Fruit fly (Drosophila melanogaster) whole organism, adult: ENCODE results near the gene CG5043.
A peak's percentile ranks its signal among the peaks of the same experiment; 100 is the strongest.

Source experiments
- CG11617 ChIP-seq: fragments of 200-800 bp; sonication (Bioruptor generic); optimal IDR thresholded peaks from 2 replicates; lab custom pipeline; 2017; ENCODE audit warnings: mild to moderate bottlenecking, missing biosample characterization, missing genetic modification reagents, missing genetic modification characterization
- CG12768 ChIP-seq: fragments of 200-800 bp; sonication (Bioruptor generic); optimal IDR thresholded peaks from 2 replicates; lab custom pipeline; 2017; ENCODE audit warnings: missing biosample characterization, missing genetic modification characterization, mild to moderate bottlenecking, moderate library complexity, missing genetic modification reagents
- CG14711 ChIP-seq: fragments of 200-800 bp; sonication (Bioruptor generic); optimal IDR thresholded peaks from 2 replicates; lab custom pipeline; 2018; ENCODE audit warnings: missing biosample characterization, mild to moderate bottlenecking, missing genetic modification characterization, moderate library complexity
- CG1620 ChIP-seq: fragments of 200-800 bp; sonication (Bioruptor generic); optimal IDR thresholded peaks from 2 replicates; lab custom pipeline; 2016; ENCODE audit warnings: missing biosample characterization, missing genetic modification characterization
- CG33017 ChIP-seq: fragments of 200-800 bp; sonication (Bioruptor generic); optimal IDR thresholded peaks from 2 replicates; lab custom pipeline; 2018; ENCODE audit warnings: missing biosample characterization, mild to moderate bottlenecking, missing genetic modification characterization, moderate library complexity
- CG5204 ChIP-seq: fragments of 200-800 bp; sonication (Bioruptor generic); optimal IDR thresholded peaks from 2 replicates; lab custom pipeline; 2016; ENCODE audit warnings: missing biosample characterization, missing genetic modification characterization
- CG7045 ChIP-seq: fragments of 200-800 bp; sonication (Bioruptor generic); optimal IDR thresholded peaks from 2 replicates; lab custom pipeline; 2017; ENCODE audit warnings: missing biosample characterization, mild to moderate bottlenecking, missing genetic modification characterization
- CG7101 ChIP-seq: fragments of 200-800 bp; sonication (Bioruptor generic); optimal IDR thresholded peaks from 2 replicates; lab custom pipeline; 2018; ENCODE audit warnings: missing biosample characterization, mild to moderate bottlenecking, missing genetic modification characterization, moderate library complexity
- Clk ChIP-seq: fragments of 200-800 bp; sonication (Bioruptor generic); optimal IDR thresholded peaks from 2 replicates; lab custom pipeline; 2017; ENCODE audit warnings: missing biosample characterization, missing genetic modification characterization
- Crg-1 ChIP-seq: fragments of 200-800 bp; sonication (Bioruptor generic); optimal IDR thresholded peaks from 2 replicates; lab custom pipeline; 2016; ENCODE audit warnings: missing biosample characterization, missing genetic modification characterization
- Hr96 ChIP-seq: fragments of 200-800 bp; sonication (Bioruptor generic); optimal IDR thresholded peaks from 2 replicates; lab custom pipeline; 2016; ENCODE audit warnings: missing biosample characterization, missing genetic modification characterization
- Mnt ChIP-seq: fragments of 200-800 bp; sonication (Bioruptor generic); optimal IDR thresholded peaks from 2 replicates; lab custom pipeline; 2016; ENCODE audit warnings: missing biosample characterization, mild to moderate bottlenecking, missing genetic modification characterization
- bab1 ChIP-seq: fragments of 200-800 bp; sonication (Bioruptor generic); optimal IDR thresholded peaks from 3 replicates; lab custom pipeline; 2019; ENCODE audit warnings: missing biosample characterization, mild to moderate bottlenecking, missing genetic modification characterization, moderate library complexity
- cic ChIP-seq: fragments of 200-800 bp; sonication (Bioruptor generic); optimal IDR thresholded peaks from 2 replicates; lab custom pipeline; 2017; ENCODE audit warnings: missing biosample characterization, mild to moderate bottlenecking, missing genetic modification characterization, moderate library complexity
- cnc ChIP-seq, 2 experiments: fragments of >200 bp; optimal IDR thresholded peaks; 2 replicates each; lab custom pipeline; 2017
- kay ChIP-seq: fragments of 200-800 bp; sonication (Bioruptor generic); peaks from one replicate; lab custom pipeline; 2016; ENCODE audit warnings: missing biosample characterization, missing genetic modification characterization, borderline replicate concordance
- ovo ChIP-seq: fragments of 200-800 bp; sonication (Bioruptor generic); optimal IDR thresholded peaks from 2 replicates; lab custom pipeline; 2016; ENCODE audit warnings: missing biosample characterization, missing genetic modification characterization
- pad ChIP-seq: fragments of 200-800 bp; sonication (Bioruptor generic); optimal IDR thresholded peaks from 3 replicates; lab custom pipeline; 2017; ENCODE audit warnings: missing biosample characterization, missing genetic modification characterization, mild to moderate bottlenecking, moderate library complexity, missing genetic modification reagents
- tj ChIP-seq: fragments of 200-800 bp; sonication (Bioruptor generic); optimal IDR thresholded peaks from 3 replicates; lab custom pipeline; 2017; ENCODE audit warnings: missing biosample characterization, mild to moderate bottlenecking, missing genetic modification characterization, moderate library complexity
- toe ChIP-seq: fragments of 200-800 bp; sonication (Bioruptor generic); optimal IDR thresholded peaks from 2 replicates; lab custom pipeline; 2016; ENCODE audit warnings: missing biosample characterization, missing genetic modification characterization

The CG5043 gene

dm6 chr2L:17429788-17430587 is 3.7 kb upstream of the CG5043 start:
- peak; percentile 73 for TF ChIP-seq Clk
- peak; percentile 70 for TF ChIP-seq ovo (GFP tag; lab: Kevin White, UChicago)
- TF ChIP-seq CG5204 (GFP tag; lab: Kevin White, UChicago), result peak; percentile 54
- peak; percentile 86 for TF ChIP-seq CG33017
- TF ChIP-seq CG1620, result peak; percentile 44
- TF ChIP-seq bab1 (GFP tag; lab: Kevin White, UChicago), result peak; percentile 8
- no peak for TF ChIP-seq cic (GFP tag; lab: Kevin White, UChicago)
- TF ChIP-seq pad (GFP tag; lab: Kevin White, UChicago), result peak; percentile 85
- peak; percentile 19 for TF ChIP-seq Hr96
- peak; percentile 91 for TF ChIP-seq CG11617 (GFP tag; lab: Kevin White, UChicago)
- no peak for TF ChIP-seq toe (GFP tag; lab: Kevin White, UChicago)
- TF ChIP-seq CG7045 (GFP tag; lab: Kevin White, UChicago), result peak; percentile 65
- TF ChIP-seq CG7101 (tag; lab: Kevin White, UChicago), result peak; percentile 93
- peak; percentile 31 for TF ChIP-seq Crg-1 (GFP tag; lab: Kevin White, UChicago)
- TF ChIP-seq CG14711, result peak; percentile 91
- TF ChIP-seq cnc (optimal IDR thresholded peaks at IDR 0.05; lab: Kevin White, UChicago), result no peak
- TF ChIP-seq CG12768 (GFP tag; lab: Kevin White, UChicago), result peak; percentile 84
- TF ChIP-seq Mnt (GFP tag; lab: Kevin White, UChicago), result peak; percentile 88
- peak; percentile 22 for TF ChIP-seq kay (GFP tag; lab: Kevin White, UChicago)
- peak; percentile 76 for TF ChIP-seq tj (GFP tag; lab: Kevin White, UChicago)

- TF ChIP-seq kay (GFP tag; lab: Kevin White, UChicago) (peak; percentile 54), Clk (no peak), toe (GFP tag; lab: Kevin White, UChicago) (no peak)
Observed at dm6 chr2L:17430602-17431358, 2.9 kb upstream of the CG5043 start.

dm6 chr2L:17431359-17431675 is 2.3 kb upstream of the CG5043 start:
- TF ChIP-seq kay (GFP tag; lab: Kevin White, UChicago) (peak; percentile 48), CG11617 (GFP tag; lab: Kevin White, UChicago) (no peak)

DNA sequence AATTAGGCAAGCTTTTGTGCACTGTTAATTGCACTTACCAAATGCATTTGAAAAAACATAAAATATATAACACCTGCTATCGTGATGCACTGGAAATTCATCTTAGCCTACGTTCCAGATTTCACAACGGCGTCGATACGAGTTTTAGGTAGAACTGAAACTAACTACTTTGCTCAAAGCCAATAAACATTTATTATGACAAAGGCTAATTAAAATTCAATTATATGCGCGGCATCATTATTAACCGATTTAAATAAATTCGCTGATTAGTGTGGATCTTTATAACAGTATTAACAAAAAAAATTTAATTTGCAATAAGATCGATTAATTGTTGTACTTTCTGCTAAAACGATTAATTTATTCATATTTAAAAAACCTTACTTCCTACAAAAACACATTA is 2.8 kb downstream of the CG5043 start, which contains the start of gene CG33928:
Gene CG33928 (minus strand): TSS at position 101 of the 400 bp plus-strand sequence.
- no peak for TF ChIP-seq CG1620
- no peak for TF ChIP-seq CG14711
- no peak for TF ChIP-seq toe (GFP tag; lab: Kevin White, UChicago)
- TF ChIP-seq CG7101 (tag; lab: Kevin White, UChicago), result no peak
- no peak for TF ChIP-seq CG33017
- no peak for TF ChIP-seq pad (GFP tag; lab: Kevin White, UChicago)
- TF ChIP-seq CG11617 (GFP tag; lab: Kevin White, UChicago), result no peak
- no peak for TF ChIP-seq CG7045 (GFP tag; lab: Kevin White, UChicago)
- no peak for TF ChIP-seq Crg-1 (GFP tag; lab: Kevin White, UChicago)
- TF ChIP-seq tj (GFP tag; lab: Kevin White, UChicago), result no peak
- TF ChIP-seq kay (GFP tag; lab: Kevin White, UChicago), result no peak

- no peak for TF ChIP-seq Hr96
- no peak for TF ChIP-seq toe (GFP tag; lab: Kevin White, UChicago)
- no peak for TF ChIP-seq CG5204 (GFP tag; lab: Kevin White, UChicago)
- TF ChIP-seq CG33017, result no peak
- TF ChIP-seq CG11617 (GFP tag; lab: Kevin White, UChicago), result no peak
- TF ChIP-seq cic (GFP tag; lab: Kevin White, UChicago), result no peak
- no peak for TF ChIP-seq CG14711
- TF ChIP-seq CG7045 (GFP tag; lab: Kevin White, UChicago), result no peak
- no peak for TF ChIP-seq Mnt (GFP tag; lab: Kevin White, UChicago)
- TF ChIP-seq Clk, result no peak
- TF ChIP-seq CG1620, result no peak
- TF ChIP-seq kay (GFP tag; lab: Kevin White, UChicago), result no peak
- no peak for TF ChIP-seq Crg-1 (GFP tag; lab: Kevin White, UChicago)
- TF ChIP-seq cnc (optimal IDR thresholded peaks at IDR 0.05; lab: Kevin White, UChicago), result no peak
- TF ChIP-seq bab1 (GFP tag; lab: Kevin White, UChicago), result no peak
Observed at dm6 chr2L:17437594-17437993, 3.9 kb downstream of the CG5043 start.

- TF ChIP-seq kay (GFP tag; lab: Kevin White, UChicago) (peak; percentile 92), ovo (GFP tag; lab: Kevin White, UChicago) (no peak)
Observed at dm6 chr2L:17447071-17447470, 13.4 kb downstream of the CG5043 start.
